Fruit fly (Drosophila melanogaster): Measurements from ENCODE around the gene CG14252.

The CG14252 gene

DNA sequence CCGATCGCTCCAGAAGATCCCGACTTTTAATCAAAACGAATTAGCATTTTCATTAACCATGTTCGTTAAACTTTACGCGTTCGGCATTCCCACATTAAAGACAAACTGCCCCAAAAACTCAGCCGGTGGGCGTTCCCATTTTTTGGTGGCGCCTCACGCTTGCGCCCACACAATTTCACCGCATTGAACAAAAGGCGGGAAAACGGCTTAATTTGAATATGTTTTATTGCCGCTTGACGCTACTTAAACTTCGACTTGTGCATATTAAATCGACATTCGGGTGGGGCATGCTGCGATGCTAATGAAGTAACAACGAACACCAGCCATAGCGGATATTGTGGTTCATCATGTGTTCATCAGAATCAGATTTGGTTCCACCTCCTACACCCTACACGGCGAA is 8.8 kb upstream of the CG14252 start:
- TF ChIP-seq CG3032 (tag; optimal IDR thresholded peaks at IDR 0.05) (no peak), acj6 (GFP tag; optimal IDR thresholded peaks at IDR 0.05) (no peak), CG6808 (GFP tag; optimal IDR thresholded peaks at IDR 0.05) (no peak), CG1621 (tag; optimal IDR thresholded peaks at IDR 0.05) (no peak), CG11294 (GFP tag; IDR thresholded peaks at IDR 0.05) (no peak), Hr4 (GFP tag; optimal IDR thresholded peaks at IDR 0.05) (no peak), CG16779 (tag; optimal IDR thresholded peaks at IDR 0.05) (no peak), CG6163 (GFP tag; IDR thresholded peaks at IDR 0.05) (no peak), Eip75B (GFP tag; optimal IDR thresholded peaks at IDR 0.05) (no peak), achi (GFP tag; optimal IDR thresholded peaks at IDR 0.05) (no peak), OdsH (GFP tag; optimal IDR thresholded peaks at IDR 0.05) (no peak), Ets21C (GFP tag; optimal IDR thresholded peaks at IDR 0.05) (no peak), Sox15 (GFP tag; optimal IDR thresholded peaks at IDR 0.05) (no peak), fd59A (GFP tag; optimal IDR thresholded peaks at IDR 0.05) (no peak), CG6276 (GFP tag; optimal IDR thresholded peaks at IDR 0.05) (no peak), Met (GFP tag; optimal IDR thresholded peaks at IDR 0.05) (no peak), CG11902 (GFP tag; optimal IDR thresholded peaks at IDR 0.05) (no peak), net (GFP tag; optimal IDR thresholded peaks at IDR 0.05) (no peak), CG4318 (GFP tag; optimal IDR thresholded peaks at IDR 0.05) (no peak)

DNA sequence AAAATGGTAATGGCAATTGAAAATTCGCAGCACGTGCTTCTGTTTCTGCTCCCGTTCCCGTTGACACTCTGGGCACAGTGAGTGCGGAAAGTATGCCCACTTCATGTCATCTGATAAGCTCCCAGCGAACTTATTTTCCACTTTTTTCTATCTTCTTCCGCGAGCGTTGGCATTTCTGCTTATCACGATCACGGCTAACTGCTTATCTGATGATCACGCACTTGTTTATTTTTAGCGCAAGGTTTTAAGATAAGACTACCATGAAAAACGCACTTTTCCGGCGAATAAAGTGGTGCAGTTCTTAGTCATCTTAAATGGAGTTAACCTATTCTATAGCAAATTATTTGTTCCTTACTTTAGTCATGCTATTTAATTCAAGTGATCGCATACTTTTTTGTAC is 7.9 kb upstream of the CG14252 start:
- TF ChIP-seq CG11294 (GFP tag; IDR thresholded peaks at IDR 0.05), result no peak
- peak; percentile 41 for TF ChIP-seq CG10669 (GFP tag; optimal IDR thresholded peaks at IDR 0.05)
- TF ChIP-seq net (GFP tag; optimal IDR thresholded peaks at IDR 0.05), result peak; percentile 45
- no peak for TF ChIP-seq Smox (GFP tag; optimal IDR thresholded peaks at IDR 0.05)
- TF ChIP-seq CG6276 (GFP tag; optimal IDR thresholded peaks at IDR 0.05), result peak; percentile 50
- TF ChIP-seq CG7368 (GFP tag; optimal IDR thresholded peaks at IDR 0.05), result no peak
- TF ChIP-seq Eip75B (GFP tag; optimal IDR thresholded peaks at IDR 0.05), result peak; percentile 24
- TF ChIP-seq Hr4 (GFP tag; optimal IDR thresholded peaks at IDR 0.05), result peak; percentile 63
- TF ChIP-seq fkh (GFP tag; optimal IDR thresholded peaks at IDR 0.05), result no peak
- peak; percentile 11 for TF ChIP-seq Ets96B (tag; optimal IDR thresholded peaks at IDR 0.05)
- TF ChIP-seq CG10631 (GFP tag; optimal IDR thresholded peaks at IDR 0.05), result peak; percentile 11
- no peak for TF ChIP-seq Hr38 (GFP tag; optimal IDR thresholded peaks at IDR 0.05)
- peak; percentile 48 for TF ChIP-seq CG31627 (GFP tag; optimal IDR thresholded peaks at IDR 0.05)
- TF ChIP-seq vri (GFP tag; optimal IDR thresholded peaks at IDR 0.05), result no peak
- TF ChIP-seq achi (GFP tag; optimal IDR thresholded peaks at IDR 0.05), result peak; percentile 46
- TF ChIP-seq topi (GFP tag; optimal IDR thresholded peaks at IDR 0.05), result no peak
- no peak for TF ChIP-seq OdsH (GFP tag; optimal IDR thresholded peaks at IDR 0.05)
- peak; percentile 17 for TF ChIP-seq CG8319 (GFP tag; optimal IDR thresholded peaks at IDR 0.05)
- peak; percentile 55 for TF ChIP-seq Sox14 (GFP tag; optimal IDR thresholded peaks at IDR 0.05)
- peak; percentile 25 for TF ChIP-seq Ets21C (GFP tag; optimal IDR thresholded peaks at IDR 0.05)
- peak; percentile 51 for TF ChIP-seq pdm3 (GFP tag; optimal IDR thresholded peaks at IDR 0.05)
- TF ChIP-seq CG11762 (GFP tag; optimal IDR thresholded peaks at IDR 0.05; ENCODE audit: insufficient read depth), result no peak
- peak; percentile 26 for TF ChIP-seq lz (GFP tag; optimal IDR thresholded peaks at IDR 0.05)
- TF ChIP-seq Hr39 (GFP tag; optimal IDR thresholded peaks at IDR 0.05), result peak; percentile 62
- peak; percentile 27 for TF ChIP-seq CG6808 (GFP tag; optimal IDR thresholded peaks at IDR 0.05)
- peak; percentile 36 for TF ChIP-seq cyc (GFP tag; optimal IDR thresholded peaks at IDR 0.05)
- TF ChIP-seq dac (GFP tag; optimal IDR thresholded peaks at IDR 0.05), result peak; percentile 5
- TF ChIP-seq CG3919 (GFP tag; optimal IDR thresholded peaks at IDR 0.05), result peak; percentile 56
- TF ChIP-seq CG8119 (GFP tag; IDR thresholded peaks at IDR 0.05), result peak; percentile 51; the same call in 1 of the 3 replicates
- 0 out of 2 replicates have a peak, but pooled peaks have one; percentile 38 for TF ChIP-seq CG15336 (GFP tag; IDR thresholded peaks at IDR 0.05)
- TF ChIP-seq CG4318 (GFP tag; optimal IDR thresholded peaks at IDR 0.05), result peak; percentile 31
- TF ChIP-seq CG6792 (GFP tag; optimal IDR thresholded peaks at IDR 0.05), result peak; percentile 20
- no peak for TF ChIP-seq CG8632 (GFP tag; optimal IDR thresholded peaks at IDR 0.05)
- no peak for TF ChIP-seq Sox102F (GFP tag; optimal IDR thresholded peaks at IDR 0.05)
- TF ChIP-seq Gug (GFP tag; IDR thresholded peaks at IDR 0.05), result no peak
- no peak for TF ChIP-seq dsx (GFP tag; optimal IDR thresholded peaks at IDR 0.05; ENCODE audit: poor library complexity, severe bottlenecking)
- no peak for TF ChIP-seq spab (GFP tag; optimal IDR thresholded peaks at IDR 0.05)
- peak; percentile 20 for TF ChIP-seq CG3032 (tag; optimal IDR thresholded peaks at IDR 0.05)
- peak in 1 of 2 experiments; percentile 51 for TF ChIP-seq salr (GFP tag; optimal IDR thresholded peaks at IDR 0.05)
- no peak for TF ChIP-seq svp (GFP tag)
- no peak for TF ChIP-seq CG9139 (GFP tag; optimal IDR thresholded peaks at IDR 0.05)
- peak; percentile 74 for TF ChIP-seq CG32006 (GFP tag; optimal IDR thresholded peaks at IDR 0.05)

Data from whole organism, prepupa.